Worm (Caenorhabditis elegans) whole organism, L2 larva: Measurements from ENCODE around the gene srd-65.

Source experiments
- aly-2 ChIP-seq: fragments of 150-350 bp; optimal IDR thresholded peaks from 2 replicates; lab custom pipeline; 2014; ENCODE audit warnings: missing biosample characterization, missing genetic modification characterization
- blmp-1 ChIP-seq: sonication (generic microtip); optimal IDR thresholded peaks from 2 replicates; lab custom pipeline; 2017; ENCODE audit warnings: missing genetic modification characterization, mild to moderate bottlenecking, missing compliant biosample characterization, antibody characterized with exemption, moderate library complexity; ENCODE audit not compliant: insufficient read depth
- elt-1 ChIP-seq: fragments of 150-350 bp; optimal IDR thresholded peaks from 2 replicates; lab custom pipeline; 2014; ENCODE audit warnings: missing biosample characterization, missing genetic modification characterization
- mab-5 ChIP-seq: fragments of 150-350 bp; optimal IDR thresholded peaks from 2 replicates; lab custom pipeline; 2014; ENCODE audit warnings: missing biosample characterization, missing genetic modification characterization
- nhr-237 ChIP-seq: fragments of 150-350 bp; optimal IDR thresholded peaks from 2 replicates; lab custom pipeline; 2014; ENCODE audit warnings: missing biosample characterization, missing genetic modification characterization
- skn-1 ChIP-seq: sonication (generic microtip); optimal IDR thresholded peaks from 2 replicates; lab custom pipeline; 2017; ENCODE audit warnings: missing biosample characterization, missing genetic modification characterization
- unc-62 ChIP-seq: fragments of 150-350 bp; optimal IDR thresholded peaks from 2 replicates; lab custom pipeline; 2014; ENCODE audit warnings: missing biosample characterization, missing genetic modification reagents, missing genetic modification characterization
- ztf-11 ChIP-seq: sonication (generic microtip); optimal IDR thresholded peaks from 2 replicates; lab custom pipeline; 2017; ENCODE audit warnings: missing biosample characterization, missing genetic modification characterization

- TF ChIP-seq ztf-11 (tag; lab: Kevin White, UChicago): no peak
- TF ChIP-seq nhr-237 (tag; lab: Kevin White, UChicago): no peak
- TF ChIP-seq mab-5: no peak
- no peak for TF ChIP-seq unc-62 (GFP tag; lab: Kevin White, UChicago)
- no peak for TF ChIP-seq skn-1 (tag; lab: Kevin White, UChicago)
- no peak for TF ChIP-seq aly-2 (tag; lab: Kevin White, UChicago)
- TF ChIP-seq blmp-1: no peak
- TF ChIP-seq elt-1 (tag; lab: Kevin White, UChicago): no peak
These were observed 16.6 kb upstream of the srd-65 start, which contains the start of gene srz-56 for ce11 chrIII:2240471-2240870.
